Worm (Caenorhabditis elegans) whole organism, early embryonic: ENCODE measurements around the gene efhc-1.

Source experiments
- B0310.2 ChIP-seq: sonication (generic microtip); optimal IDR thresholded peaks from 2 replicates; lab custom pipeline; 2016; ENCODE audit warnings: mild to moderate bottlenecking, missing genetic modification characterization, missing compliant biosample characterization
- F13C5.2 ChIP-seq: sonication (generic microtip); optimal IDR thresholded peaks from 2 replicates; lab custom pipeline; 2017; ENCODE audit warnings: mild to moderate bottlenecking, missing genetic modification characterization, inconsistent platforms, missing compliant biosample characterization
- ama-1 ChIP-seq: fragments of 150-350 bp; optimal IDR thresholded peaks from 2 replicates; lab custom pipeline; 2014
- ets-7 ChIP-seq: sonication (generic microtip); optimal IDR thresholded peaks from 2 replicates; lab custom pipeline; 2016; ENCODE audit warnings: missing genotype, missing genetic modification characterization, missing compliant biosample characterization
- hmbx-1 ChIP-seq: sonication (generic microtip); optimal IDR thresholded peaks from 2 replicates; lab custom pipeline; 2016; ENCODE audit warnings: mild to moderate bottlenecking, missing genetic modification characterization, missing compliant biosample characterization
- hmg-4 ChIP-seq: fragments of 200-800 bp; sonication (Bioruptor generic); optimal IDR thresholded peaks from 2 replicates; lab custom pipeline; 2018; ENCODE audit warnings: mild to moderate bottlenecking, missing genetic modification characterization, missing compliant biosample characterization
- scrt-1 ChIP-seq: fragments of 200-800 bp; sonication (Bioruptor generic); IDR thresholded peaks from 2 replicates; pipeline ENCODE4 v1.3.6; 2022; ENCODE audit warnings: missing genetic modification characterization, missing compliant biosample characterization
- sea-1 ChIP-seq: fragments of 200-800 bp; sonication (Bioruptor generic); conservative IDR thresholded peaks from 2 replicates; pipeline ENCODE4 v1.3.6; 2022; ENCODE audit warnings: missing genetic modification characterization, missing compliant biosample characterization
- tra-4 ChIP-seq: sonication (generic microtip); optimal IDR thresholded peaks from 2 replicates; lab custom pipeline; 2017; ENCODE audit warnings: missing genetic modification characterization, missing compliant biosample characterization

- no peak for TF ChIP-seq ets-7
- no peak for TF ChIP-seq ama-1 (lab: Kevin White, UChicago)
- no peak for TF ChIP-seq F13C5.2 (tag; lab: Kevin White, UChicago)
- no peak for TF ChIP-seq tra-4 (tag; lab: Kevin White, UChicago)
- TF ChIP-seq hmg-4 (GFP tag; lab: Kevin White, UChicago): no peak
- TF ChIP-seq B0310.2 (tag; lab: Kevin White, UChicago): no peak
- no peak for TF ChIP-seq sea-1 (GFP tag; lab: Robert Waterston, UW)
- no peak for TF ChIP-seq hmbx-1 (tag; lab: Kevin White, UChicago)
- TF ChIP-seq scrt-1 (GFP tag; lab: Robert Waterston, UW): no peak
Observed at ce11 chrX:10401118-10401517, 42.9 kb downstream of the efhc-1 start.
